Fruit fly (Drosophila melanogaster) whole organism, adult: ENCODE measurements around the gene Kebab.

ENCODE experiments used
- CG11617 ChIP-seq: fragments of 200-800 bp; sonication (Bioruptor generic); optimal IDR thresholded peaks from 2 replicates; lab custom pipeline; 2017; ENCODE audit warnings: mild to moderate bottlenecking, missing biosample characterization, missing genetic modification reagents, missing genetic modification characterization
- CG7045 ChIP-seq: fragments of 200-800 bp; sonication (Bioruptor generic); optimal IDR thresholded peaks from 2 replicates; lab custom pipeline; 2017; ENCODE audit warnings: missing biosample characterization, mild to moderate bottlenecking, missing genetic modification characterization
- CG7101 ChIP-seq: fragments of 200-800 bp; sonication (Bioruptor generic); optimal IDR thresholded peaks from 2 replicates; lab custom pipeline; 2018; ENCODE audit warnings: missing biosample characterization, mild to moderate bottlenecking, missing genetic modification characterization, moderate library complexity
- bab1 ChIP-seq: fragments of 200-800 bp; sonication (Bioruptor generic); optimal IDR thresholded peaks from 3 replicates; lab custom pipeline; 2019; ENCODE audit warnings: missing biosample characterization, mild to moderate bottlenecking, missing genetic modification characterization, moderate library complexity

- TF ChIP-seq CG7045 (no peak), CG7101 (tag; lab: Kevin White, UChicago) (no peak), CG11617 (no peak), bab1 (GFP tag; lab: Kevin White, UChicago) (no peak)
Measured at dm6 chr2L:2013836-2014434, 31.4 kb upstream of the Kebab start.
